Fruit fly (Drosophila melanogaster) whole organism, prepupa: ENCODE data around the gene mew.

Experiments used
- CG10631 ChIP-seq: fragments of 200-800 bp; sonication (Bioruptor generic); optimal IDR thresholded peaks from 2 replicates; lab custom pipeline; 2016; ENCODE audit warnings: missing biosample characterization, missing genetic modification characterization
- CG10669 ChIP-seq: fragments of 200-800 bp; sonication (Bioruptor generic); optimal IDR thresholded peaks from 3 replicates; lab custom pipeline; 2018; ENCODE audit warnings: missing biosample characterization, mild to moderate bottlenecking, missing genetic modification characterization, moderate library complexity
- CG11294 ChIP-seq: fragments of 200-800 bp; sonication (Bioruptor generic); IDR thresholded peaks from 2 replicates; pipeline ENCODE4 v1.3.6; 2022; ENCODE audit warnings: missing biosample characterization, missing genetic modification characterization
- CG11762 ChIP-seq: fragments of 200-800 bp; sonication (Bioruptor generic); optimal IDR thresholded peaks from 3 replicates; lab custom pipeline; 2016; ENCODE audit warnings: missing biosample characterization, missing genetic modification characterization; ENCODE audit not compliant: insufficient read depth
- CG11902 ChIP-seq: fragments of 200-800 bp; sonication (Bioruptor generic); optimal IDR thresholded peaks from 3 replicates; lab custom pipeline; 2016; ENCODE audit warnings: missing biosample characterization, missing genetic modification characterization
- CG3032 ChIP-seq: fragments of 200-800 bp; optimal IDR thresholded peaks from 2 replicates; lab custom pipeline; 2019; ENCODE audit warnings: missing biosample characterization, mild to moderate bottlenecking, missing genetic modification characterization, moderate library complexity
- CG34406 ChIP-seq: fragments of 200-800 bp; sonication (Bioruptor generic); optimal IDR thresholded peaks from 3 replicates; lab custom pipeline; 2016; ENCODE audit warnings: missing biosample characterization, missing genetic modification characterization
- CG3919 ChIP-seq: fragments of 200-800 bp; sonication (Bioruptor generic); optimal IDR thresholded peaks from 3 replicates; lab custom pipeline; 2016; ENCODE audit warnings: missing biosample characterization, missing genetic modification characterization
- CG4318 ChIP-seq: fragments of 200-800 bp; sonication (Bioruptor generic); optimal IDR thresholded peaks from 3 replicates; lab custom pipeline; 2017; ENCODE audit warnings: missing biosample characterization, mild to moderate bottlenecking, missing genetic modification characterization
- CG6792 ChIP-seq: fragments of 200-800 bp; sonication (Bioruptor generic); optimal IDR thresholded peaks from 3 replicates; lab custom pipeline; 2016; ENCODE audit warnings: missing biosample characterization, missing genetic modification characterization
- CG6854 ChIP-seq: fragments of 200-800 bp; sonication (Bioruptor generic); optimal IDR thresholded peaks from 2 replicates; lab custom pipeline; 2017; ENCODE audit warnings: missing biosample characterization, mild to moderate bottlenecking, missing genetic modification characterization
- CG7368 ChIP-seq: fragments of 200-800 bp; sonication (Bioruptor generic); optimal IDR thresholded peaks from 3 replicates; lab custom pipeline; 2016; ENCODE audit warnings: missing biosample characterization, missing genetic modification characterization
- CG8319 ChIP-seq: fragments of 200-800 bp; sonication (Bioruptor generic); optimal IDR thresholded peaks from 3 replicates; lab custom pipeline; 2016; ENCODE audit warnings: missing biosample characterization, missing genetic modification characterization
- CG8632 ChIP-seq: fragments of 200-800 bp; sonication (Bioruptor generic); optimal IDR thresholded peaks from 3 replicates; lab custom pipeline; 2016; ENCODE audit warnings: missing biosample characterization, missing genetic modification characterization
- CG9139 ChIP-seq: fragments of 200-800 bp; sonication (Bioruptor generic); optimal IDR thresholded peaks from 3 replicates; lab custom pipeline; 2017; ENCODE audit warnings: missing biosample characterization, mild to moderate bottlenecking, missing genetic modification characterization
- Eip75B ChIP-seq: fragments of 200-800 bp; sonication (Bioruptor generic); optimal IDR thresholded peaks from 3 replicates; lab custom pipeline; 2016; ENCODE audit warnings: missing biosample characterization, missing genetic modification characterization
- Eip78C ChIP-seq: fragments of 200-800 bp; sonication (Bioruptor generic); peaks from one replicate; lab custom pipeline; 2016; ENCODE audit warnings: missing biosample characterization, missing genetic modification characterization
- Eip93F ChIP-seq: fragments of 200-800 bp; sonication (Bioruptor generic); optimal IDR thresholded peaks from 2 replicates; lab custom pipeline; 2016; ENCODE audit warnings: missing biosample characterization, mild to moderate bottlenecking, missing genetic modification characterization
- Gug ChIP-seq: fragments of 200-800 bp; sonication (Bioruptor generic); IDR thresholded peaks from 2 replicates; pipeline ENCODE4 v1.3.6; 2022; ENCODE audit warnings: missing biosample characterization, missing genetic modification characterization
- Hr39 ChIP-seq: fragments of 200-800 bp; sonication (Bioruptor generic); optimal IDR thresholded peaks from 2 replicates; lab custom pipeline; 2016; ENCODE audit warnings: missing biosample characterization, missing genetic modification characterization
- Met ChIP-seq: fragments of 200-800 bp; sonication (Bioruptor generic); optimal IDR thresholded peaks from 3 replicates; lab custom pipeline; 2016; ENCODE audit warnings: missing biosample characterization, missing genetic modification characterization
- OdsH ChIP-seq: fragments of 200-800 bp; sonication (Bioruptor generic); optimal IDR thresholded peaks from 3 replicates; lab custom pipeline; 2016; ENCODE audit warnings: missing biosample characterization, missing genetic modification characterization
- Smox ChIP-seq: fragments of 200-800 bp; sonication (Bioruptor generic); optimal IDR thresholded peaks from 3 replicates; lab custom pipeline; 2016; ENCODE audit warnings: missing biosample characterization, missing genetic modification characterization
- Sox102F ChIP-seq: fragments of 200-800 bp; sonication (Bioruptor generic); optimal IDR thresholded peaks from 2 replicates; lab custom pipeline; 2016; ENCODE audit warnings: missing biosample characterization, mild to moderate bottlenecking, missing genetic modification characterization
- Sox14 ChIP-seq: fragments of 200-800 bp; sonication (Bioruptor generic); optimal IDR thresholded peaks from 3 replicates; lab custom pipeline; 2016; ENCODE audit warnings: missing biosample characterization, missing genetic modification characterization
- Sox15 ChIP-seq: fragments of 200-800 bp; sonication (Bioruptor generic); optimal IDR thresholded peaks from 3 replicates; lab custom pipeline; 2016; ENCODE audit warnings: missing biosample characterization, missing genetic modification characterization
- achi ChIP-seq: fragments of 200-800 bp; sonication (Bioruptor generic); optimal IDR thresholded peaks from 3 replicates; lab custom pipeline; 2016; ENCODE audit warnings: missing biosample characterization, missing genetic modification characterization
- acj6 ChIP-seq: fragments of 200-800 bp; sonication (Bioruptor generic); optimal IDR thresholded peaks from 3 replicates; lab custom pipeline; 2016; ENCODE audit warnings: missing biosample characterization, missing genetic modification characterization
- cyc ChIP-seq: fragments of 200-800 bp; sonication (Bioruptor generic); optimal IDR thresholded peaks from 3 replicates; lab custom pipeline; 2016; ENCODE audit warnings: missing biosample characterization, missing genetic modification characterization
- esn ChIP-seq: fragments of 200-800 bp; sonication (Bioruptor generic); optimal IDR thresholded peaks from 2 replicates; lab custom pipeline; 2016; ENCODE audit warnings: missing biosample characterization, mild to moderate bottlenecking, missing genetic modification characterization, moderate library complexity
- lz ChIP-seq: fragments of 200-800 bp; sonication (Bioruptor generic); optimal IDR thresholded peaks from 3 replicates; lab custom pipeline; 2016; ENCODE audit warnings: missing biosample characterization, missing genetic modification characterization
- net ChIP-seq: fragments of 200-800 bp; sonication (Bioruptor generic); optimal IDR thresholded peaks from 3 replicates; lab custom pipeline; 2016; ENCODE audit warnings: missing biosample characterization, missing genetic modification characterization
- pdm3 ChIP-seq: fragments of 200-800 bp; sonication (Bioruptor generic); optimal IDR thresholded peaks from 3 replicates; lab custom pipeline; 2016; ENCODE audit warnings: missing biosample characterization, missing genetic modification characterization
- salr ChIP-seq, 2 experiments: fragments of 200-800 bp; sonication (Bioruptor generic); optimal IDR thresholded peaks; 3 replicates each; lab custom pipeline; 2016 to 2018; ENCODE audit warnings: missing biosample characterization in 2 of 2, missing genetic modification characterization in 2 of 2, mild to moderate bottlenecking in 1 of 2
- spab ChIP-seq: fragments of 200-800 bp; sonication (Bioruptor generic); optimal IDR thresholded peaks from 2 replicates; lab custom pipeline; 2017; ENCODE audit warnings: missing biosample characterization, mild to moderate bottlenecking, missing genetic modification characterization, missing genetic modification reagents
- ss ChIP-seq, 2 experiments: fragments of 200-800 bp; sonication (Bioruptor generic); optimal IDR thresholded peaks; 2 replicates in 1 of 2; 3 replicates in 1 of 2; lab custom pipeline; 2017 to 2018; ENCODE audit warnings: mild to moderate bottlenecking in 2 of 2, missing biosample characterization in 2 of 2, missing genetic modification characterization in 2 of 2, moderate library complexity in 1 of 2
- svp ChIP-seq: fragments of 200-800 bp; sonication (Bioruptor generic); peaks from one replicate; lab custom pipeline; 2016; ENCODE audit warnings: missing biosample characterization, missing genetic modification characterization
- topi ChIP-seq: fragments of 200-800 bp; sonication (Bioruptor generic); optimal IDR thresholded peaks from 3 replicates; lab custom pipeline; 2016; ENCODE audit warnings: missing biosample characterization, missing genetic modification characterization

Gene mew

DNA sequence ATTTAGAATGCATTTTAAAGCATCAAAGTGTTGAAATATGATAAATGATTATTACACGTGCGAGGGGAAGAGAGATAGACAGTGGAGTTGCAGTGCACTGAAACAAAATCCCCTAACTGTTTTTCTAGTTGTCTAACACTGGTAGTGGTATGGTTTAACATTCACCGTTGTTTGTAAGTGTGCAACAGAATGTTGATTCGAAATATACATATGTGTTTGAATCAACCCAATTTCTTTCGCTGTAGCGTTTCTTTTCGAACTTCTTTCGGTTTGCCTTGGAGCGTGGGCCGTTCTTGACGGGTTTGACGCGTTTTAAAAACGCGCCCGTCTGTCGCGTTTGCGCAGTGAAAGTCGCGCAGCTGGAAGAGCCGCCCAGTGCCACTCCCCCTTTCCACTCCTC, 37.0 kb downstream of the mew start (continued):
- no peak for TF ChIP-seq CG10631 (GFP tag; lab: Kevin White, UChicago)
- peak; percentile 17 for TF ChIP-seq Sox14 (GFP tag; lab: Kevin White, UChicago)
- 0 out of 2 replicates have a peak, but pooled peaks have one; percentile 29 for TF ChIP-seq Gug (GFP tag; lab: Robert Waterston, UW)
- peak; percentile 64 for TF ChIP-seq OdsH
- TF ChIP-seq cyc (GFP tag; lab: Kevin White, UChicago) = peak; percentile 61
- peak; percentile 82 for TF ChIP-seq svp (GFP tag; lab: Kevin White, UChicago)
- TF ChIP-seq CG11762 (GFP tag; lab: Kevin White, UChicago) = no peak
- TF ChIP-seq CG3919 (GFP tag; lab: Kevin White, UChicago) = peak; percentile 45
- peak; percentile 36 for TF ChIP-seq achi
- TF ChIP-seq esn = peak; percentile 58
- TF ChIP-seq Sox15 (GFP tag; lab: Kevin White, UChicago) = peak; percentile 0
- no peak for TF ChIP-seq CG4318 (GFP tag; lab: Kevin White, UChicago)
- TF ChIP-seq CG9139 (GFP tag; lab: Kevin White, UChicago) = no peak
- peak; percentile 47 for TF ChIP-seq Smox
- no peak for TF ChIP-seq CG10669 (GFP tag; lab: Kevin White, UChicago)
- peak; percentile 52 for TF ChIP-seq lz
- TF ChIP-seq Eip75B (GFP tag; lab: Kevin White, UChicago) = peak; percentile 20
- TF ChIP-seq salr (GFP tag; optimal IDR thresholded peaks at IDR 0.05; lab: Kevin White, UChicago) = no peak
- peak; percentile 27 for TF ChIP-seq CG11902 (GFP tag; lab: Kevin White, UChicago)
- TF ChIP-seq CG6792 (GFP tag; lab: Kevin White, UChicago) = peak; percentile 33
- no peak for TF ChIP-seq CG8632 (GFP tag; lab: Kevin White, UChicago)
- TF ChIP-seq net (GFP tag; lab: Kevin White, UChicago) = no peak
- no peak for TF ChIP-seq spab (GFP tag; lab: Kevin White, UChicago)
- TF ChIP-seq acj6 (GFP tag; lab: Kevin White, UChicago) = peak; percentile 39
- TF ChIP-seq CG11294 (GFP tag; lab: Robert Waterston, UW) = no peak
- TF ChIP-seq Hr39 (GFP tag; lab: Kevin White, UChicago) = peak; percentile 56
- TF ChIP-seq CG7368 (GFP tag; lab: Kevin White, UChicago) = peak; percentile 45
- TF ChIP-seq CG8319 (GFP tag; lab: Kevin White, UChicago) = peak; percentile 20
- no peak for TF ChIP-seq CG6854 (GFP tag; lab: Kevin White, UChicago)
- no peak for TF ChIP-seq Eip93F (GFP tag; lab: Kevin White, UChicago)

DNA sequence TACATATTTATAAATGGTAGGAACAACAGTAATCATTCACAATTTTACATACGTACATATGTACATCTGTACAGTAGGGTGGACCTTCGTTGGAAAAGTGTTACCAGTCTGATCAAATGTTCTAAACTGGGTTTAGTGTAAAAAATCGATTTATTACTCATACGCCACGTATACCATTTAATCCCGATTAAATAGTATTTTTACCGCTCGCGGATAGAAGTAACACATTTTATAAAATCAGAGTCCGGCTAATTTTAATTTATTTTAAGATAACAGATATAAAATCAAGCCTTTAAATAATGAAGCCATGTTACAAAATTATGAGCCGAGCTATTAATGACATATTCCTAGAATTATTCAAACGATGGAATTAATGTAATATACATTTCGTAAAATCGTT, 37.9 kb downstream of the mew start:
- TF ChIP-seq achi = no peak
- TF ChIP-seq Met (GFP tag; lab: Kevin White, UChicago) = peak; percentile 44
- TF ChIP-seq Hr39 (GFP tag; lab: Kevin White, UChicago) = peak; percentile 5
- TF ChIP-seq CG34406 (GFP tag; lab: Kevin White, UChicago) = peak; percentile 3
- TF ChIP-seq topi (GFP tag; lab: Kevin White, UChicago) = peak; percentile 52
- peak; percentile 81 for TF ChIP-seq Eip78C (GFP tag; lab: Kevin White, UChicago)
- TF ChIP-seq pdm3 = peak; percentile 8
- TF ChIP-seq CG11902 (GFP tag; lab: Kevin White, UChicago) = no peak
- peak; percentile 50 for TF ChIP-seq esn
- TF ChIP-seq lz = peak; percentile 32
- peak; percentile 17 for TF ChIP-seq Sox102F (GFP tag; lab: Kevin White, UChicago)
- peak; percentile 54 for TF ChIP-seq Smox
- no peak for TF ChIP-seq spab (GFP tag; lab: Kevin White, UChicago)
- TF ChIP-seq svp (GFP tag; lab: Kevin White, UChicago) = no peak

DNA sequence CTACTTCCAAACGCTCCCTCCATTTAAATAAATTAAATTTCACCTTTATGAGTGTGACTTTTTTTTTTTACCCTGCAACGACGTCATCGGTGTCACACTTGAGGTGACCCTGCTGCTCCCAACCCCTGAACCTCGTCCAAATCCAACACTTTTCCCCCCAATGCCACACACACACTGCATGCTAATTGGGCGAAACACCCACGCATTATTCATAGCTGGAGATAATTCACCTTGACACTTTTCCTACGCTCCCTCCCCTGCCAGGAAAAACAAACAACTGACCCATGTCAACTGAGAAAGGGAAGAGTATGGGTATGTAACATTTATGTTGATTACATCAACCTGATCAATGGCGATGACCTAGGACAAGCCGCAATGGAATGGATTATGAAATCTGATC, 39.0 kb downstream of the mew start:
- TF ChIP-seq Sox15 (GFP tag; lab: Kevin White, UChicago) = no peak
- no peak for TF ChIP-seq ss (GFP tag; optimal IDR thresholded peaks at IDR 0.05; lab: Kevin White, UChicago)
- TF ChIP-seq lz = no peak
- TF ChIP-seq CG3032 (tag; lab: Kevin White, UChicago) = no peak
- no peak for TF ChIP-seq net (GFP tag; lab: Kevin White, UChicago)
